Fruit fly (Drosophila melanogaster) ovary, adult (tissue): ENCODE results near the gene Tspo.

Experiments
- CG17801 ChIP-seq: fragments of 200-800 bp; optimal IDR thresholded peaks from 2 replicates; lab custom pipeline; 2019; ENCODE audit warnings: missing biosample characterization, mild to moderate bottlenecking, missing genetic modification characterization, moderate library complexity; ENCODE audit not compliant: partially characterized antibody

Gene Tspo

dm6 chr2L:549637-550036 is 9.8 kb upstream of the Tspo start:
- no peak for TF ChIP-seq CG17801

- peak; percentile 30 for TF ChIP-seq CG17801
These were observed 6.9 kb upstream of the Tspo start, which contains the start of gene Ets21C for dm6 chr2L:552432-552929. TSS of gene Ets21C (minus strand) at chr2L:552923.

DNA sequence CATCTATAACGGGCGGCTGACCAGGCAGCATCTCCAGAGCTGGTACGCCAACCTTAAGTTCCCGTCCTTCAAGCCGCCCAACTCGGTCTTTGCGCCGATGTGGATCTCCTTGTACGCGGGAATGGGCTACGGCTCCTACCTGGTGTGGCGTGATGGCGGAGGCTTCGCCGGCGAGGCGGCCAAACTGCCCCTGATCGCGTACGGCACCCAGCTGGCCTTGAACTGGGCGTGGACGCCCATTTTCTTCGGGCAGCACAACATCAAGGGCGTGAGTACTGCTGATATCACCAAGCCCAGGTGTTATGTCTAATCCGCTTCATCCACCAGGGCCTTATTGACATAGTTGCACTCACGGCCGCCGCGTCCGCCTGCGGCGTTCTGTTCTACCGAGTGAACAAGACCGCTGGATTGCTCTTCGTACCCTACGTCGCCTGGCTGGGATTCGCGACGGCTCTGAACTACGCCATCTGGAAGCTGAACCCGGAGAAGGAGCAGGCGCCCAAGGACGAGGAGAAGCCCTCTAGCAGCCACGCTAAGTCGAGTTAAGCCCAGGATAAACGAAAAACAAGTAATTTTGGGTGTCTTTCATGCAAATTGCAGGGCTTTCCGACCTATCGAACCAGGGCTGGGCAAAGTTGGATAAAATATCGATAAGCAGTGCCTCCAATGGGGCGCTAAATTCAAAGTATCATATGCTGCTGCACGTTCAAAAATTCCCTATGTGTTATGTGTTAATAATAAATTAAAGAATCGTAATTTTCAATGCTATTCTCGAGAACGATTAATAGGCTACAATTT is 557 bp downstream of the Tspo start, which contains the start of gene rempA:
rempA (minus strand) TSS at position 541 of the 798 bp plus-strand sequence.
- TF ChIP-seq CG17801, result no peak

- TF ChIP-seq CG17801, result no peak
These were observed 3.9 kb downstream of the Tspo start for dm6 chr2L:563314-563713.

DNA sequence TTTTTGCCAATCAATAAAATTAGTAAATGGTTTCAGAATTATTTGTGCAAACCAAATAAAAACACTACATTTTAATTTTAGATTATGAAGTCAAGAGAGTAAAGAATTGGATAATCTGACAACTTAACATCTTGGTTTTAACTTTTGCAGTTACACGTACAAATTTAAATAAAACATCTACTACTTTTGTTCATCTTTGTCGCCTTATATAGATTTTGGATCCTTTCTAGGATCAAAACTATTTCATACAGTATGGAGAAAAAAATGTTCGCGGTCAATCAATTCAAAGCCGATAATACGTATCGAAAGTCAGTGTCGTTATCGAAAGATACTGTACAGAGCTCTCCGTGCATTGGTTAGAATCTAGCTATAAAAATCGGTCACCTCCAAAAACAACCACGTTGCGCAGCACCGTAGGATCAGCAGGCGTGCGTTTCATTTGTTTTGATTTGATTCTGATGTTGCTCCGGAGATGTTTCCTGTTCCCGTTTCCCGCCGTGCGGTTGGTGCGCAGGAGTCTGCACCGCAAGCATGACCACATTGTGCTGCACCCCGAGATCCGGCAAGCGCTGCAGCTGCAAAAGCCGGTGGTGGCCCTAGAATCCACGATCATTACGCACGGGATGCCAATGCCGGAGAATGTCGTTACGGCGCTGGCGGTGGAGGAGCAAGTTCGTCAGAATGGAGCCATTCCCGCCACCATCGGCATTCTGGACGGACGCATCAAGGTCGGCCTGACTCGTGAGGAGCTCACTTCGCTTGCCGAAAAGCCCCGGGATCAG is 4.5 kb downstream of the Tspo start, which contains the start of the genes uncNacbeta and CG2794:
uncNacbeta (minus strand) TSS at position 51 of the 782 bp plus-strand sequence.
CG2794 (plus strand) TSS at position 395 of the 782 bp plus-strand sequence.
- no peak for TF ChIP-seq CG17801

DNA sequence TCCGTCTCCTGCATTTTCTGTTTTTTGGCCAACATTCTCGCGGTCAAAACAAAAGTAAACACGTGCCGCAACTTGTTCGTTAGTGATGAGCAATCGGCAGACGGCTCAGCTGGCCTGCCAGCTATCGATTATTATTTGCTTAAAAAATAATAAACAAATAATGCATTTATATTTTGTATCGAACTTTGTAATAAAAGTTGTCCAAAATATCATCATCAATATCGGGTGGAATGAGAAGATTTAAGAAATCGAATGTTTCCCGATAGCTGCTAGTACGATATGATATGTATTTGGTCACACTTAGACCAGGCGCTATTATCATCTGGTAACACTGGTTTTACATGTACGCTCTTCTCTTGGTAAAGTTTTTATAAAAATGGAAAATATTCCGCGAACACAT is 8.6 kb downstream of the Tspo start, which contains the start of the genes Nle and Sf3b1:
Nle (minus strand) TSS at position 92 of the 400 bp plus-strand sequence.
Sf3b1 (plus strand) TSS at position 311 of the 400 bp plus-strand sequence.
- TF ChIP-seq CG17801, result peak; percentile 28

- TF ChIP-seq CG17801, result peak; percentile 81
These were observed 14.8 kb downstream of the Tspo start, which contains the start of the genes Ipk2 and cold for dm6 chr2L:574226-574625. TSS of gene Ipk2 (minus strand) at chr2L:574264. TSS of gene cold (plus strand) at chr2L:574291.

dm6 chr2L:576559-577184 is 17.3 kb downstream of the Tspo start, which contains the start of gene Ptth:
TSS of gene Ptth (minus strand) at chr2L:576896.
- no peak for TF ChIP-seq CG17801

DNA sequence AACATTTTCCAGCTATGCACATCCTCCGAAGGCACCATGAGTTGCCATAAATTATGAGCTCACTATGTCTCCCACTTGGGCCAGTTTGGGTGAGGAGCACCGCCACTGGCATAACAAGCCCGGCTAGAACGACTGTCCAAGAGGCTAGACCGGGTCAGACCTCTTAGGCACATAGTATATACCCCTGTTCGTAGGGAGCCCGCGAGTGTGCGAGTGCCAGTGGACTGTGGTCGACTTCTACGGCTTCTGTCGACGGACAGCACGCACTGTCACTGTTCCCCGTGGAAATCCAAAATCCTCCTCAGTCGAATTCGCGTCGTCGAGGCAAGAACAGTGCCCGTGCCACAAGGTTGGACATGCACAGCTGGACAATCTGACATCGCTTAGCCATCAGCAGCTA is 17.8 kb downstream of the Tspo start, which contains the start of gene Pph13:
Pph13 (plus strand) TSS at position 301 of the 400 bp plus-strand sequence.
- TF ChIP-seq CG17801, result no peak

DNA sequence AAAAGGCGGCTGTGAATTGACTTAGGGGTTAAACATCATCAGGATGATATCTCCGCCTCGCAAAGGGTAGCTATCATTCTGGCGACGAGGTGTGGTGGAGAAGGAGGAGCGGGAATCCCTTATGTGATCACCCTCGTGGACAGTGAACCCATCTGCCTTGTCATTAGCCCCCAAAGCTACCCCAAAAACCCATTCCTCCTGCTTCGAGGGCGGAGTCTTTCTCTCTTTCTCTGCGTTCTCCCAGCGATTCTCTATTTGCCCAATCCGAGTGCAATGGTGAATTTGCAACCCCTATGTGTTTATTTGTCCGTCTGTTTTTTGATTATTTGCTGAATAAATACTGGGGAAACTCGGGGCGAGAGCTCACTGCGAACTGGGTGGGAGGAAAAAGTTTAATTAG is 25.9 kb downstream of the Tspo start:
- no peak for TF ChIP-seq CG17801

DNA sequence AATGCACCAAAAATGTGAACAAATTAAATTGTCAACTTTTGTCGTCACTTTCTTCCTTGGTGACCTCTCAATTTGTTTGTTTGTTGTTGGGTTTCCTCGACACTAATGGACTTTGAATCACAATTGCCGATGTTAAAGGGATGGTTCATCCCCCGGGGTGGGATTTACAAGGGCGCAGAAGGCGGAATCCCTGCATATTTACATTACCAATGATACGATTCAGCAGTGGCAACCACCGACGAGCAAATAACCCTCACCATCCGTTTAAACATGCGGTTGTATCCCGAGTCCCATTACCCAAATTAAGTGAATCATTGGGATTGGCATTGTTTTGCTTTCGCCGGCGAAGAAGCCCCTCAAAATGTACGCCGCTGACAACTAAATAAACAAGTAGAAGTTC is 32.1 kb downstream of the Tspo start:
- TF ChIP-seq CG17801, result no peak

dm6 chr2L:594048-594447 is 34.6 kb downstream of the Tspo start:
- no peak for TF ChIP-seq CG17801

DNA sequence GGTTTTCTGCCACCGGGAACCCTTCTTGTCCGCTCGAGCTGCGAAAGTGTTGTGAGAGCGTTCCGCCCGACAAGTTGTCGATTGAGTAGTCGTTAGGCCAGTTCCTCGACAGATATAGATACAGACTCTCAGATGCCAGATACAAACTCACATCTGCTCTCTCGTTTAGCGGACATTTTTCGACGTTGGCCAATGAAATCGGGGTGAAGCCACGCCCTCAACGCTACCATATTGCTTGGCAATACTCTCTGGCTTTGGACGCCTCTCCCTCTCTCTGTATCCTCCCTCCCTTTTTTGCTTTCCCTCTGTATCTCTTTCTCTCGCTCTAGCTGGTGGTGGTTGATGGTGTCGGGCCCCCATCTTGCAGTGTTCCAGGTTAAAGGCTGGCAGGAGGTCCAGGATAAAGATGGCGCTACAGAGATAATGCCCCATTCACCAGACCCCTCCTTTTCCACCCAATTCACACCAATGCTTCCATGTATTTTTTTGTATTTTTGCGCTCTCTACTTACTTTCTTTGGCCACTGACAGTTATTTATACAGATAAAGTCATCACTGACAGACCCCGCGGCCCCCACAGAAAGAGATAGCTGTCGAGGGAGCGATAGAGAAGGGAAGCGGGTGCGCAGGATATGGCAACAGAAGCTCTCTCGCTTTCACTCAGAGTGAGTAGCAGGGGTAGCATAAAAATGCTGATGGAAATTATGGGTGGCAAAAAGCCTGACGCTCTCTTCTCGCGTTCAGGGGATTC is 35.4 kb downstream of the Tspo start, which contains the start of gene Gsc:
Gsc (minus strand) TSS at position 51 of the 750 bp plus-strand sequence.
- TF ChIP-seq CG17801, result no peak

dm6 chr2L:597771-598170 is 38.4 kb downstream of the Tspo start:
- no peak for TF ChIP-seq CG17801

- no peak for TF ChIP-seq CG17801
These were observed 42.4 kb downstream of the Tspo start for dm6 chr2L:601848-602247.
